Fruit fly (Drosophila melanogaster) whole organism, embryonic: ENCODE measurements around the gene CG2865.

Source experiments
- CG10654 ChIP-seq: fragments of 200-800 bp; sonication (Bioruptor generic); optimal IDR thresholded peaks from 2 replicates; lab custom pipeline; 2016; ENCODE audit warnings: missing biosample characterization, missing genetic modification characterization
- CG11504 ChIP-seq: fragments of 200-800 bp; sonication (Bioruptor generic); optimal IDR thresholded peaks from 3 replicates; lab custom pipeline; 2019; ENCODE audit warnings: missing biosample characterization, mild to moderate bottlenecking, missing genetic modification characterization, moderate library complexity
- CG12104 ChIP-seq: fragments of 200-800 bp; sonication (Bioruptor generic); optimal IDR thresholded peaks from 3 replicates; lab custom pipeline; 2016; ENCODE audit warnings: missing biosample characterization, missing genetic modification characterization
- CG12659 ChIP-seq: fragments of 200-800 bp; sonication (Bioruptor generic); optimal IDR thresholded peaks from 3 replicates; lab custom pipeline; 2017; ENCODE audit warnings: mild to moderate bottlenecking, missing biosample characterization, missing genetic modification reagents, missing genetic modification characterization
- CG12942 ChIP-seq: fragments of 200-800 bp; sonication (Bioruptor generic); optimal IDR thresholded peaks from 3 replicates; lab custom pipeline; 2016; ENCODE audit warnings: missing biosample characterization, missing genetic modification characterization
- CG13287 ChIP-seq: fragments of 200-800 bp; sonication (Bioruptor generic); IDR thresholded peaks from 2 replicates; pipeline ENCODE4 v1.3.6; 2022; ENCODE audit warnings: missing biosample characterization, missing genetic modification characterization; ENCODE audit not compliant: partially characterized antibody
- CG15011 ChIP-seq: fragments of 200-800 bp; sonication (Bioruptor generic); optimal IDR thresholded peaks from 3 replicates; lab custom pipeline; 2018; ENCODE audit warnings: missing biosample characterization, mild to moderate bottlenecking, missing genetic modification characterization
- CG1603 ChIP-seq: fragments of 200-800 bp; sonication (Bioruptor generic); optimal IDR thresholded peaks from 2 replicates; lab custom pipeline; 2019; ENCODE audit warnings: missing biosample characterization, mild to moderate bottlenecking, missing genetic modification characterization, moderate library complexity
- CG16863 ChIP-seq: fragments of 200-800 bp; sonication (Bioruptor generic); optimal IDR thresholded peaks from 3 replicates; lab custom pipeline; 2016; ENCODE audit warnings: missing biosample characterization, missing genetic modification characterization
- CG18011 ChIP-seq: fragments of 200-800 bp; sonication (Bioruptor generic); optimal IDR thresholded peaks from 2 replicates; lab custom pipeline; 2017; ENCODE audit warnings: missing biosample characterization, missing genetic modification characterization, mild to moderate bottlenecking, moderate library complexity, missing genotype
- CG1832 ChIP-seq: fragments of 200-800 bp; sonication (Bioruptor generic); optimal IDR thresholded peaks from 2 replicates; lab custom pipeline; 2017; ENCODE audit warnings: missing biosample characterization, mild to moderate bottlenecking, missing genetic modification characterization, inconsistent platforms
- CG3163 ChIP-seq: fragments of 200-800 bp; sonication (Bioruptor generic); optimal IDR thresholded peaks from 3 replicates; lab custom pipeline; 2016; ENCODE audit warnings: missing biosample characterization, missing genetic modification characterization
- CG3838 ChIP-seq: fragments of 200-800 bp; sonication (Bioruptor generic); optimal IDR thresholded peaks from 3 replicates; lab custom pipeline; 2016; ENCODE audit warnings: missing biosample characterization, missing genetic modification characterization
- CG3995 ChIP-seq: fragments of 200-800 bp; sonication (Bioruptor generic); optimal IDR thresholded peaks from 3 replicates; lab custom pipeline; 2016; ENCODE audit warnings: missing biosample characterization, missing genetic modification characterization
- CG4282 ChIP-seq: fragments of 200-800 bp; sonication (Bioruptor generic); optimal IDR thresholded peaks from 2 replicates; lab custom pipeline; 2016; ENCODE audit warnings: missing biosample characterization, missing genetic modification characterization
- CG5245 ChIP-seq: fragments of 200-800 bp; sonication (Bioruptor generic); optimal IDR thresholded peaks from 3 replicates; lab custom pipeline; 2016; ENCODE audit warnings: missing biosample characterization, missing genetic modification characterization
- CG6689 ChIP-seq: fragments of 200-800 bp; sonication (Bioruptor generic); IDR thresholded peaks from 2 replicates; pipeline ENCODE4 v1.3.6; 2022; ENCODE audit warnings: missing biosample characterization, missing genetic modification characterization
- CG6813 ChIP-seq: fragments of 200-800 bp; sonication (Bioruptor generic); optimal IDR thresholded peaks from 2 replicates; lab custom pipeline; 2017; ENCODE audit warnings: missing biosample characterization, missing genetic modification characterization, mild to moderate bottlenecking, moderate library complexity, missing genetic modification reagents
- CoRest ChIP-seq: fragments of 200-800 bp; sonication (Bioruptor generic); optimal IDR thresholded peaks from 3 replicates; lab custom pipeline; 2018; ENCODE audit warnings: missing biosample characterization, mild to moderate bottlenecking, missing genetic modification characterization, moderate library complexity
- Dfd ChIP-seq, 2 experiments: fragments of >200 bp; optimal IDR thresholded peaks; 2 replicates each; lab custom pipeline; 2017; ENCODE audit warnings: missing biosample characterization in 2 of 2, missing genetic modification characterization in 2 of 2
- Doc3 ChIP-seq: fragments of 200-800 bp; sonication (Bioruptor generic); IDR thresholded peaks from 3 replicates; pipeline ENCODE4 v1.3.6; 2022; ENCODE audit warnings: missing biosample characterization, missing genetic modification characterization; ENCODE audit not compliant: partially characterized antibody
- Fer2 ChIP-seq: fragments of 200-800 bp; sonication (Bioruptor generic); optimal IDR thresholded peaks from 2 replicates; lab custom pipeline; 2018; ENCODE audit warnings: missing biosample characterization, mild to moderate bottlenecking, missing genetic modification characterization, moderate library complexity
- Hsf ChIP-seq: fragments of 200-800 bp; sonication (Bioruptor generic); optimal IDR thresholded peaks from 3 replicates; lab custom pipeline; 2016; ENCODE audit warnings: missing biosample characterization, missing genetic modification characterization
- Nf-YB ChIP-seq: fragments of 200-800 bp; sonication (Bioruptor generic); optimal IDR thresholded peaks from 3 replicates; lab custom pipeline; 2019; ENCODE audit warnings: missing biosample characterization, mild to moderate bottlenecking, missing genetic modification characterization, moderate library complexity
- Opbp ChIP-seq: fragments of 200-800 bp; sonication (Bioruptor generic); IDR thresholded peaks from 3 replicates; pipeline ENCODE4 v1.3.6; 2022; ENCODE audit warnings: missing biosample characterization, missing genetic modification characterization; ENCODE audit not compliant: partially characterized antibody
- Six4 ChIP-seq: fragments of 200-800 bp; sonication (Bioruptor generic); optimal IDR thresholded peaks from 2 replicates; lab custom pipeline; 2016; ENCODE audit warnings: missing biosample characterization, missing genetic modification characterization
- Stat92E ChIP-seq, 3 experiments: fragments of >200 bp in 2 of 3; fragments of 200-800 bp in 1 of 3; sonication (Bioruptor generic) in 1 of 3; optimal IDR thresholded peaks; 2 replicates each; lab custom pipeline; 2017 to 2019; ENCODE audit warnings: missing biosample characterization in 3 of 3, missing genetic modification characterization in 3 of 3, mild to moderate bottlenecking in 1 of 3, moderate library complexity in 1 of 3
- Tbp ChIP-seq: fragments of >200 bp; optimal IDR thresholded peaks from 2 replicates; lab custom pipeline; 2018; ENCODE audit warnings: missing biosample characterization, missing genetic modification characterization
- Xbp1 ChIP-seq: fragments of 200-800 bp; sonication (Bioruptor generic); optimal IDR thresholded peaks from 3 replicates; lab custom pipeline; 2016; ENCODE audit warnings: missing biosample characterization, mild to moderate bottlenecking, missing genetic modification characterization
- br ChIP-seq: fragments of >200 bp; optimal IDR thresholded peaks from 2 replicates; lab custom pipeline; 2017
- btn ChIP-seq: fragments of 200-800 bp; sonication (Bioruptor generic); optimal IDR thresholded peaks from 2 replicates; lab custom pipeline; 2016; ENCODE audit warnings: missing biosample characterization, missing genetic modification characterization
- dan ChIP-seq: fragments of 200-800 bp; sonication (Bioruptor generic); IDR thresholded peaks from 2 replicates; pipeline ENCODE4 v1.3.6; 2022; ENCODE audit warnings: missing biosample characterization, missing genetic modification characterization
- fd3F ChIP-seq: fragments of 200-800 bp; sonication (Bioruptor generic); optimal IDR thresholded peaks from 2 replicates; lab custom pipeline; 2018; ENCODE audit warnings: missing biosample characterization, mild to moderate bottlenecking, missing genetic modification characterization, moderate library complexity
- fru ChIP-seq: fragments of >200 bp; optimal IDR thresholded peaks from 2 replicates; lab custom pipeline; 2017
- gcm ChIP-seq: fragments of 200-800 bp; sonication (Bioruptor generic); optimal IDR thresholded peaks from 2 replicates; lab custom pipeline; 2019; ENCODE audit warnings: missing biosample characterization, mild to moderate bottlenecking, missing genetic modification characterization, moderate library complexity
- gsb ChIP-seq: fragments of 200-800 bp; sonication (Bioruptor generic); IDR thresholded peaks from 2 replicates; pipeline ENCODE4 v1.3.6; 2022; ENCODE audit warnings: missing biosample characterization, missing genetic modification characterization
- insv ChIP-seq, 2 experiments: fragments of 200-800 bp; sonication (Bioruptor generic); optimal IDR thresholded peaks; 3 replicates each; lab custom pipeline; 2016 to 2018; ENCODE audit warnings: missing biosample characterization in 2 of 2, missing genetic modification characterization in 2 of 2
- jigr1 ChIP-seq: fragments of 200-800 bp; sonication (Bioruptor generic); IDR thresholded peaks from 3 replicates; pipeline ENCODE4 v1.3.6; 2022; ENCODE audit warnings: missing biosample characterization, missing genetic modification characterization
- lab ChIP-seq: fragments of 200-800 bp; sonication (Bioruptor generic); optimal IDR thresholded peaks from 3 replicates; lab custom pipeline; 2017; ENCODE audit warnings: missing biosample characterization, missing genetic modification characterization, mild to moderate bottlenecking, moderate library complexity, missing genetic modification reagents
- lola ChIP-seq, 3 experiments: fragments of >200 bp in 2 of 3; fragments of 200-800 bp in 1 of 3; sonication (Bioruptor generic) in 1 of 3; optimal IDR thresholded peaks; 2 replicates each; lab custom pipeline; 2017 to 2019; ENCODE audit warnings: missing biosample characterization in 3 of 3, missing genetic modification characterization in 3 of 3, mild to moderate bottlenecking in 1 of 3, moderate library complexity in 1 of 3
- nmo ChIP-seq: fragments of 200-800 bp; sonication (Bioruptor generic); optimal IDR thresholded peaks from 2 replicates; lab custom pipeline; 2018; ENCODE audit warnings: missing biosample characterization, mild to moderate bottlenecking, missing genetic modification characterization, moderate library complexity
- ranshi ChIP-seq: fragments of 200-800 bp; sonication (Bioruptor generic); IDR thresholded peaks from 2 replicates; pipeline ENCODE4 v1.3.6; 2022; ENCODE audit warnings: missing biosample characterization, missing genetic modification characterization
- scrt ChIP-seq: fragments of 200-800 bp; sonication (Bioruptor generic); optimal IDR thresholded peaks from 2 replicates; lab custom pipeline; 2018; ENCODE audit warnings: missing biosample characterization, mild to moderate bottlenecking, missing genetic modification characterization, moderate library complexity
- sens-2 ChIP-seq: fragments of 200-800 bp; sonication (Bioruptor generic); IDR thresholded peaks from 2 replicates; pipeline ENCODE4 v1.3.6; 2022; ENCODE audit warnings: missing biosample characterization, missing genetic modification characterization
- seq ChIP-seq: fragments of 200-800 bp; sonication (Bioruptor generic); IDR thresholded peaks from 2 replicates; pipeline ENCODE4 v1.3.6; 2022; ENCODE audit warnings: missing biosample characterization, missing genetic modification characterization
- slp2 ChIP-seq: fragments of 200-800 bp; sonication (Bioruptor generic); optimal IDR thresholded peaks from 2 replicates; lab custom pipeline; 2016; ENCODE audit warnings: missing biosample characterization, missing genetic modification characterization
- sob ChIP-seq: fragments of 200-800 bp; sonication (Bioruptor generic); IDR thresholded peaks from 2 replicates; pipeline ENCODE4 v1.3.6; 2022; ENCODE audit warnings: missing biosample characterization, missing genetic modification characterization
- tap ChIP-seq: fragments of 200-800 bp; optimal IDR thresholded peaks from 3 replicates; lab custom pipeline; 2019; ENCODE audit warnings: missing biosample characterization, mild to moderate bottlenecking, missing genetic modification characterization, moderate library complexity
- ttk ChIP-seq: fragments of 200-800 bp; sonication (Bioruptor generic); IDR thresholded peaks from 2 replicates; pipeline ENCODE4 v2.1.2; 2022; ENCODE audit warnings: missing biosample characterization, missing genetic modification characterization
- zen2 ChIP-seq: fragments of 200-800 bp; sonication (Bioruptor generic); IDR thresholded peaks from 3 replicates; pipeline ENCODE4 v1.3.6; 2022; ENCODE audit warnings: missing biosample characterization, missing genetic modification characterization; ENCODE audit not compliant: partially characterized antibody

Gene CG2865

dm6 chrX:2321900-2322555 lies 28.8 kb upstream of the CG2865 start (continued):
- TF ChIP-seq Dfd (GFP tag; optimal IDR thresholded peaks at IDR 0.05; lab: Kevin White, UChicago), result no peak
- no peak for TF ChIP-seq CG15011 (GFP tag; lab: Kevin White, UChicago)
- peak; percentile 62 for TF ChIP-seq seq
- TF ChIP-seq CG12942 (GFP tag; lab: Kevin White, UChicago), result peak; percentile 33
- peak; percentile 59 for TF ChIP-seq sob (GFP tag; lab: Robert Waterston, UW)
- no peak for TF ChIP-seq zen2 (GFP tag; lab: Robert Waterston, UW)
- no peak for TF ChIP-seq Six4 (GFP tag; lab: Kevin White, UChicago)
- peak; percentile 64 for TF ChIP-seq Xbp1 (GFP tag; lab: Kevin White, UChicago)
- 0 out of 2 replicates have a peak, but pooled peaks have one; percentile 25 for TF ChIP-seq gsb (GFP tag; lab: Robert Waterston, UW)
- peak; percentile 43 for TF ChIP-seq nmo
- no peak for TF ChIP-seq insv (GFP tag; optimal IDR thresholded peaks at IDR 0.05; lab: Kevin White, UChicago)
- TF ChIP-seq Hsf (GFP tag; lab: Kevin White, UChicago), result peak; percentile 57
- TF ChIP-seq slp2 (GFP tag; lab: Kevin White, UChicago), result no peak
- no peak for TF ChIP-seq CG3838
- TF ChIP-seq CG16863, result peak; percentile 47
- TF ChIP-seq CG12104 (GFP tag; lab: Kevin White, UChicago), result no peak
- TF ChIP-seq Opbp (GFP tag; lab: Robert Waterston, UW), result no peak
- TF ChIP-seq lola (GFP tag; optimal IDR thresholded peaks at IDR 0.05; lab: Kevin White, UChicago), result peak in 1 of 3 experiments; percentile 31
- TF ChIP-seq fd3F (GFP tag; lab: Kevin White, UChicago), result peak; percentile 23
- peak; percentile 23 for TF ChIP-seq CG6813
- TF ChIP-seq CG1603, result peak; percentile 68
- peak; percentile 52 for TF ChIP-seq CG11504 (tag; lab: Kevin White, UChicago)
- peak; percentile 20 for TF ChIP-seq CG3163 (GFP tag; lab: Kevin White, UChicago)
- TF ChIP-seq ttk (GFP tag; lab: Robert Waterston, UW), result no peak
- TF ChIP-seq ranshi, result peak; percentile 55; the same call in 1 of the 2 replicates
- TF ChIP-seq Nf-YB (GFP tag; lab: Kevin White, UChicago), result peak; percentile 16
- TF ChIP-seq tap (tag; lab: Kevin White, UChicago), result no peak
- TF ChIP-seq fru (lab: Kevin White, UChicago), result no peak
- TF ChIP-seq Tbp, result no peak
- no peak for TF ChIP-seq btn (GFP tag; lab: Kevin White, UChicago)
- TF ChIP-seq CG6689 (GFP tag; lab: Robert Waterston, UW), result peak; percentile 51
- TF ChIP-seq dan, result peak; percentile 39; the same call in 1 of the 2 replicates
- TF ChIP-seq CG12659 (GFP tag; lab: Kevin White, UChicago), result peak; percentile 12
- TF ChIP-seq CG4282 (GFP tag; lab: Kevin White, UChicago), result peak; percentile 38
- no peak for TF ChIP-seq CG1832 (GFP tag; lab: Kevin White, UChicago)
- TF ChIP-seq CoRest (tag; lab: Kevin White, UChicago), result peak; percentile 19
- no peak for TF ChIP-seq Stat92E (GFP tag; optimal IDR thresholded peaks at IDR 0.05; lab: Kevin White, UChicago)
- TF ChIP-seq lab (GFP tag; lab: Kevin White, UChicago), result peak; percentile 66
- TF ChIP-seq CG5245, result peak; percentile 5
- peak; percentile 82 for TF ChIP-seq scrt (GFP tag; lab: Kevin White, UChicago)
- peak; percentile 8 for TF ChIP-seq CG10654 (GFP tag; lab: Kevin White, UChicago)
- no peak for TF ChIP-seq br
- no peak for TF ChIP-seq jigr1
- no peak for TF ChIP-seq Fer2 (tag; lab: Kevin White, UChicago)
- no peak for TF ChIP-seq Doc3 (GFP tag; lab: Robert Waterston, UW)
- TF ChIP-seq CG3995 (GFP tag; lab: Kevin White, UChicago), result no peak
- TF ChIP-seq CG13287 (GFP tag; lab: Robert Waterston, UW), result no peak
- no peak for TF ChIP-seq gcm (GFP tag; lab: Kevin White, UChicago)
- no peak for TF ChIP-seq CG18011 (GFP tag; lab: Kevin White, UChicago)
- TF ChIP-seq sens-2 (GFP tag; lab: Robert Waterston, UW), result peak; percentile 54; the same call in 1 of the 2 replicates
